Fruit fly (Drosophila melanogaster) ovary, adult (tissue): ENCODE measurements around the gene S.

Source experiments
- CG17801 ChIP-seq: fragments of 200-800 bp; optimal IDR thresholded peaks from 2 replicates; lab custom pipeline; 2019; ENCODE audit warnings: missing biosample characterization, mild to moderate bottlenecking, missing genetic modification characterization, moderate library complexity; ENCODE audit not compliant: partially characterized antibody

The S gene

DNA sequence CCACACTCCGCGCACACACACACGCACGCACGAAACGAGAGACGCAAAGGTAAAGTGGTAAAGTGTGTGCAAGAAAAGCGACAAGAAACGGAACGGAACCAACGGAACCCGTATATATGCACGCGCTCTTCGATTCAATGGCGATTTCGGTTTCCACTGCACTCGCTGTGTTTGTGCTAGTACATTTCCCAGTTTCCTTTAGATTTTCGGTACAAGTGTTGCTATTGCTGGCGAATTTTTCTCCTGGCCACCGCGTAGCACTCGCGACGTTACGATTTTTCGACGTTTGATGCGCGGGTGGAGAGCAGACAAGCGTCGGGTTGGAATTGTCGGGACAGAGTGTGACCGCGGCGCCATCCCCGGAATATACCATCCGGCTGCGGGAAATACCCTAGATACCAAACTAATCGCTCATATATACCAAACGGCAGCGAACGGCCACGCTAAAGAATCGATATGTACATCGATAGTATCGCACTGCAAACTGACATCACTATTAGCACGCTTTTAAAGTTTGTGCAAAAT, at the start of gene S, which contains the start of gene ast:
S (minus strand) TSS at position 347 of the 525 bp plus-strand sequence.
ast (plus strand) TSS at position 480 of the 525 bp plus-strand sequence.
- peak; percentile 17 for TF ChIP-seq CG17801 (GFP tag; lab: Kevin White, UChicago)

DNA sequence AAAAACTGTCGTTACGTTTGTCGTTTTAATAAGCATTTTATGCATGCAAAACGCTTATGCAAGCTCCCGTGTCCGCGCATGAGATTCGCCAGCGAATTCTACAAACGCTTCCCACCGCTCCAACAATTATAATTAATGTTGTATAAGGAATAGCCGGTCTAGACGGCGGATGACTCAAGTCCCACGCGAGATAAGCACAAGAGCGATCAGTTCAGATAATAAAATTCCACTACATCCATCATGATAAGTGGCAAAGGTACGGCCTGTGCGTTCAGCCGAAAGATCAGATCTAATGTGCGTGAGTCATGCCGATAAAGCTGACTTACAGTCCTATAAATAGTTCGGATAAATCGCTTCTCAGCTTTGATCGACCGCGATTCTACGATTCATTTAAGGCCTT, 48.9 kb upstream of the S start:
- no peak for TF ChIP-seq CG17801 (GFP tag; lab: Kevin White, UChicago)

DNA sequence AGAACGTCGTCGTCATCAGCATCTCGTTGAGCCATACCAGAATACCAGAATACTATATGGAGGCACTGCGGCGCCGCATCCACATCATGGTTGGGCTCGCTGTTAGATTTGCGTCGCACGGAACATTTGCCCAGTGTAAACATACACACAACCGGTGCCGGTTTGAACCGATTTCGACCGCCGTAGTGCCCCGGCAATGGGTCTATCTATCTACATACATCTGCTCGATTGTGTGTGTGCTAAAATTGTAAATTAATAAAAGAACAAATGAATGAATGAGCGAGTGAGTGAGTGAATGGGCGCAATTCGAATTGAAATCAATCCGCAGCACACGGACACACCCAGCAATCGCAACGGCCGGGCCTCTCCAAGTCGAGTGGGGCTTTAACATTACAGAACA, 47.8 kb upstream of the S start:
- TF ChIP-seq CG17801 (GFP tag; lab: Kevin White, UChicago): no peak

DNA sequence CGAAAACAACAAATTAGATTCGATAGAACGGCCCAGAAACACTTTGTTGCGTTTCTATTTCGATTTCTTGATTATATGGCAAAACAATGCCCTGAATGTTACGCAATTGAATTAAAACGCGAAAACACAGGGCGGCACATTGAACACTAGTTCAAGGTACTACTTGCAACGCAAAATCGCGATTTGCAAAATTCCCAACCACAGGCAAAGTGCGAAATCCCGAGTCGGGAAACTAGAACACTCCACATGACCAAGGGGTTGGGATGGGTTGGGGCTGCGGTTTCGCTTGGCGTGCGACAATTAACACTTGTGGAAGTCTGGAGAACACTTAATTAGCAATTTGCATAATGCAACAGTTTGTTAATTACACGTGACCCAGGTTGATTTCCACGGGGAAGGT, 46.6 kb upstream of the S start:
- TF ChIP-seq CG17801 (GFP tag; lab: Kevin White, UChicago): no peak

DNA sequence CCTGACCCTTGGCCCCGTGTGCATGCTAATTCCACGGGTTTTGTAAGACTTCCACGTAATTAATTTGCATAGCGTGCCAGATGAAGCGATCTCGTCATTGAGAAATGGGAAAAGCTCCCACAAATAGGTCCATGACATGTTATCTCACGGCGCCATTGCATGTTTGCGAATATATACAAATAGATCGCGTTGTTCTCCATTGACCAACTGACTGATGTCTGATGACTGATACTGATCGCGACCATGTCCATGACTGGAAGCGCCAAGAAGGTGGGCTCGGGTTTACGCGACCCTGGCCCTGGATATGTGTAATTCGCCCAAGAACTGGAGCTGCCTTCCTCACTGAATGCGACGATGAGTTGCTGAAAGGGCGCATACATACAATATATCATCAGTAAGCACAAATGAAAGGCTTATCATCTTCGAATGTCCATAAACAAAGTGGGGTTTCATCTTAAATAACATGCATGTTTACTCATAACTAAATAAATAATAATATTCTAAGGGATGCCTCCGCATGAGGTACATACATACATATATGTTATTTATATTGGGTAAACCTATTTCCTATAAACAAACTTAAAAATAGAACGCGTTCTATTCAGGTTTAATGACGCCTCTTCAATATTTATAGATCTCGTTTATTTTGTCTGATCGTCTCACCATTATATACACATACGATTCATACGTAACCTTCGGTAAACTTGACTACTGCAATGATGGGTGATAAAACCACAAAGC, 45.6 kb upstream of the S start:
- peak; percentile 35 for TF ChIP-seq CG17801 (GFP tag; lab: Kevin White, UChicago)

DNA sequence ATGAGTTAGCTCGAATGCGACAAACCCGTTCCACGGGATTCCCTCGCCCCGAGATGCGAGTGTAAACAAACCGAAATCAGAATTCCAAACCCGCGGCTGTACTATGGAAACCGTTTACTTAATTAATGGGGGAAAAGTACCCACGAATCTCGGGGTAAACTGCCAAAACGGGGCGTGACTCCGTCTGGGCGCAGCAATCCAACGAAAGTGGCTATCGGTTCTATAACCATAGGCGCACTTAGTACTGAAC, 45.0 kb upstream of the S start:
- TF ChIP-seq CG17801 (GFP tag; lab: Kevin White, UChicago): no peak

DNA sequence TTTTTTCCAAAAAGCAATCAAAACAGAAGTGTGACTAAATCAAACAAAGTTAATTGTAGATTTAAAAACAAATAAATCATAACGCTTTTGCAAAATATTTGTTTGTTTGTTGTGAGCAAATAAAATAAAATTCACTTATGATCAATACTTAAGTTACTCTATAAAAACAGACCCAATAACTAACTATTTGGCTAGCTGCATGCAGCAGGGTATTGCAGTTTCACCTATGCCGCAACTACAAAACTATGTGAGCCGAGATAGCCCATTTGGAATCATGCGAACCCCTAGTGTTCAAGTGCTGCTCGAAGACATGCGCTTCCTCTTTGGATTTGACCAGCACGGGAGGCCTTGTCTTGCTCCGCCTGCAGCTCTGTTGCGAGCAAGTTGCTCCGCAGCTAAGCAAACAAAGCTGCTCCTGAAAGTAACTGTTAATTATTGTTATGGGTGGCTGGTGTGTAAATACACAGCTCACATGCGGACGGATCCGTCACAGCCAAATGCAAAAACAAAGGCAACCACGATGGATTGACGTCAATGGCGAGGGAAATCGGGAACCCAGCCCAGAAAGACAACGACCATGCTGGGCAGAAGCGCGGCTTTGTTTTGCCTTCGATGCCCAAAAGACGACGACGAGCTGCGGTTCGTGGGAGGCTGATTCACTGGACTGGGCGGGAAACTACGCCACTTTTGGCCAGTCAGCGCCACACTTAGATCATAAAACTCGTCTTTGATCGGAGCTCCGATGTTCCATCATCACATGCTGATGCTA, 44.5 kb upstream of the S start:
- no peak for TF ChIP-seq CG17801 (GFP tag; lab: Kevin White, UChicago)

DNA sequence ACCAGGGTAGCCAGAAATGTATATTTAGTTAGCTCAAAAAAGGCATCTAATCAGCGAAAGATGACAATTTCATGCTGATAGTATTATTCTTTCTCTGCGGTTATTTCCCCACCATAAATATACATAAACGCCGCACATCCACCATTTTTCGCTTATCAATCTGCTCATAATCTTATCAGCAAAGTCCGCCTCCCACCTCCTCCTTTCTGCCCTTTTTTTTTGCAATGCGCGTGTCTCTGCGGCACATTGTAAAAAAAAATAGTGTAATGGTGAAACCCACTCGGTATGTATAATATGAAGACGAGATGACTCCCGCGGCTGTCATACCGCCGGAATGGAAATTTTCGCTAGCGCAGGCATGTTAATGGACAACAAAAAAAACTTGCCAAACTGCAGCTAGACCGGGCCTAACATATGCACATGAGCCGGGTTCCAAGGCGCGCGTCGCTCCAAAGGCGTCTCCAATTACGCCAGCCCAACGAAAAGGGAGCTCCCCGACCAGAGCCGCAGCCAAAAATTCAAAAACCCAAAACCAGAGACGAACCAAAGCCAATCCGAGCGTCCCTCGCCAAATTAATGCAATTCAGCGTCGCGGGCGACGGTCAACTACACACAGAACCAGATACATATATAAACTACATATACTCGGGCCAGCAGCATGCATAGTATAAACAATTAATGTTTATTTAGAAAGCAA, 42.7 kb upstream of the S start:
- TF ChIP-seq CG17801 (GFP tag; lab: Kevin White, UChicago): no peak

DNA sequence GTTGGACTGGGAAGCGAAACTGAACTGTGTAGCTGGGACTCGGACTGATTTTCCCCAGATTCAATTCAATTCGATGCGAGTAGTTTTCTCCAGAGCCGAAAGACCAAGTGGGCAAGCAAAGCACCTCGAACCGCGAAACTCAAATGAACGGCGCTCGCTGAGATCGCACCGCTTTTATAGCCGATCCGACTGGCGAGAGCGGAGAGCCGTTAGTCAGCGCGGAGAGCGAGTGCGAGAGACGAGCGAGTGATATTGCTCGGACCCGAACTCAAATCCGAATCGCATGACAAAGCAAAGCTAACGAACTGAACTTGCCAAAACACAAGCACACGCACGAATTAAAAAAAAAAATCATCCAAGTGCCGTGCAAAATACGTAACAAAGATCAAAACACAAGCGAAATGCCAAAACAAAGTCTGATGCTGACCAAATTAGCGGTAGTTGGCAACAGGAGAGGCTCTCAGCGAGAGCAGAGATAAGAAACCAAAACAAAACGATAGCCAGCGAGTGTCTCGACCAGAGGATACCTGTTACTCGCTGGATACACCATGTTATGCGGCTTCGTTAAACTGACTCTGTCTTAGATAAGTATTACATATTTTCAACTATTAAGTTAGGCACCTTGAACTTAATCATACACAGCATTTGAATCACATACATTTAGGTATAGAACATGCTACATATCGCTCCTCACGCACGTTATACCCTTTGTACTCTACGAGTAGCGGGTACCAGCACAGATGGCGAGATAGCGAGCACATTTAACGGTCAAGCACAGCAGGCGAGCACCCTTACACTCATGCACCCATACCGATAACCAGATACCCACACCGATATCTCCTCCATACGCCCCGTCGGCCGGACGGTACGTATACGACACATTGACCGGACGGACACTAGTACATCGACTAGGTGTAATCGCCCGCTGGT, 41.5 kb upstream of the S start:
- TF ChIP-seq CG17801 (GFP tag; lab: Kevin White, UChicago): peak; percentile 55

DNA sequence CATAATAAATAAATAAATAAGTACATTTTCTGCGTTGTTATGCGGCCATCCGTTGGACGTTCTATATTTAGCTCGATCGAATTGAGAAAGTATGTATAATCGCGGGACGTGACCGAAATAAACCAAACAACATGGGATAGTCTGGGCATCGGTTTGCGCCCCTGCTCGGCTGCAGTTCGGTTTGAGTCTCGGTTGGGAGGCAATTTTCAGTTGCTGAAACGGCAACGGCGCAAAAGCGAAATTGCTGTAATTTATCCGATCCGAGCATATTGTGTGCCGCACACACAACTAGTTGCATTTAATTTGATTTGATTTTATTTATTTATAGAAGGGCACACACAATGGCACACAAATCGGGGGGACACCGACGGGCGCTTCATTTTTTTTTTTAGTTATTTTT, 40.5 kb upstream of the S start:
- TF ChIP-seq CG17801 (GFP tag; lab: Kevin White, UChicago): no peak

DNA sequence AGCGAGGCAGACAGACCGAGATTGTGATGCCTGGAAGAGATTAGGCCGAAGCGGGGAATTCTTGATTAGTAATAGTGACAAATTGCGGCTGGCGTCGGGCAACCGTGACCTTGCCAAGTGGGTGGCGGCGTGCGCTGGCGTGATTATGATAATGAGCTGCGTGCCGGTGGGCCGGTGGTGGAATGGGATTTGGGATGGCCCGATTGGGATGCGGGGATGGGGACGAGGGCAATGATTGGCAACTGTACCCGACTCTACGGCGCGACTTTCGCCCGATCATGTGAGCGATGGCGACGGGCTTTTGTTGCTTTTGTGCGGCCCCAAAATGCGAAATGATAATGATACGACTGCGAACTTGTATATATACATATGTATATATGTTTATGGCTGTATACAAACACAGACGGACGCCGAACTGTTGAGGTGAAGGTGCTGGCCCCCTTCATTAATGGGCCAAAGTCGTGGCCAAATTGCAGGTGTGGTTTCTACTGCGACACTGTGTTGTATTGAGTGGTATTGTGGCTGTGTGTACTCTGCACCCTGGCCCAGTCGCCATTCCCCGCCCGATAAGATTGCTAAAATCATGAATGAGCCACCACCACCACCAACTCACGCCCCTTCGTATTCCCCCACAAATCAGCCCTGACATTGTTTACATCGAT, 39.2 kb upstream of the S start:
- no peak for TF ChIP-seq CG17801 (GFP tag; lab: Kevin White, UChicago)

DNA sequence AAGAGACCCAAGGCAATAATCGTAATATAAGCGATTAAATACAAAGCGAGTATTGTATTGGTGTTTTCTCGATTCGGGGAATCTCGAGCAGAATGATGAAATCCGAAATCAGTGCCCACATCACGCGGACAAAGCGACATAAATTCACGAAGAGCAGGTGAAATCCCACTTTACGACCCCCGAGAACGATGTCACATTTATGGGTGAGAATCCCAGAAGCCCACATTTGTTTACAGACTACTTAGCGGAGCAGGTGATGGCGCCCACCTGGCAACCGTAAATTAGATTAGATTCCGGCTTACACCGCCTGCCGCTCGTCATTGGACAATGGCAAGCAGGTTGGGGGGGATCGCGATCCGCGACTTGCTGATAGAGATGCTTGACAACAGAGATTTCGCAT, 36.6 kb upstream of the S start:
- no peak for TF ChIP-seq CG17801 (GFP tag; lab: Kevin White, UChicago)

DNA sequence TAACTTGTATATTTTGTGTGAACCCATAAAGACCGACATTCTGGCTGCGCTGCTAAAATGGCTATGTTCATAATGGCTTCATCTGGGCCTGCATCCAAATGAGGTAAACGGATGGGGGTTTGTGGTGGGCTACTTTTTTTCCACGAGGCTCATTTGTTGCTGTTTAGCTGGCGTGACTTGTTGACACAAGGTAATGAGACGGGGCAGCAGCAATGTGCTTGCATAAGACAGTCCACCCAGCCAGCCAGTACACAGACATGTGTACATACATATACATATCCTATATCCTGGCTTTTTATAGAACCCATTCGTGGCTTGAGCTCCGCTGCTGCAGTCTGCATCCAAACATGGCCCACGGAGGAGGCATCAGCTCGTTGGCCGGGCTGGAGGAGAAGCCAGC, 35.0 kb upstream of the S start, which contains the start of gene CG14340:
CG14340 (plus strand) TSS at position 301 of the 400 bp plus-strand sequence.
- TF ChIP-seq CG17801 (GFP tag; lab: Kevin White, UChicago): no peak
